Fruit fly (Drosophila melanogaster) whole organism, prepupa: Measurements from ENCODE around the gene CG17207.

Source experiments
- acj6 ChIP-seq: fragments of 200-800 bp; sonication (Bioruptor generic); optimal IDR thresholded peaks from 3 replicates; lab custom pipeline; 2016; ENCODE audit warnings: missing biosample characterization, missing genetic modification characterization
- fd59A ChIP-seq: fragments of 200-800 bp; sonication (Bioruptor generic); optimal IDR thresholded peaks from 2 replicates; lab custom pipeline; 2017; ENCODE audit warnings: missing biosample characterization, mild to moderate bottlenecking, missing genetic modification characterization, missing genetic modification reagents

- no peak for TF ChIP-seq acj6
- no peak for TF ChIP-seq fd59A (GFP tag; lab: Kevin White, UChicago)
Observed at dm6 chr3R:12411449-12411848, 27.5 kb downstream of the CG17207 start.
